Worm (Caenorhabditis elegans): Measurements from ENCODE around the gene ttr-26.
A peak's percentile ranks its signal among the peaks of the same experiment; 100 is the strongest.

Gene ttr-26

DNA sequence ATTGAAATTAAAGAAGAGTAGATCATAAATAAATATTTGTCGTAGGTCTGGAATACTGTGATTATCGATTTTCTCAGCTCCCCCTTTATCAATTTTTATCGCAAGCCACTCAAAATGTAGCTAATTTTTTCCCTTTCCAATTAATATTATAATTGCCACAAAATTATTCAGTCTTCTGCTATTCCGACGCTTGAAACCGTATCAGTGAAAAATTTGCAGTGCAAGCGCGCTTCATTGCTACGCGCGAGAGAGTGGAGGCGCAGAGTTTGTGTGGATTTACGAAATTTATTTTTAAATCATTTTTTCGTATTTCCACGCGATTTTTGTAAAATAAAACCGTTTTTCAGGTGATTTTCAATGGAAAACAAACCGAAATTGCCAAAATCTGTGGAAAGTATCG is 26.5 kb downstream of the ttr-26 start, which contains the start of gene ints-5:
Gene ints-5, plus strand, starts transcription at position 348 of the 400 bp plus-strand sequence.
- no peak for TF ChIP-seq ztf-4 (tag; optimal IDR thresholded peaks at IDR 0.05)
- TF ChIP-seq lsy-12 (tag; optimal IDR thresholded peaks at IDR 0.05), result no peak
- TF ChIP-seq snpc-4 (tag; optimal IDR thresholded peaks at IDR 0.05), result peak; percentile 13
- peak; percentile 31 for TF ChIP-seq nhr-23 (tag; optimal IDR thresholded peaks at IDR 0.05)
- TF ChIP-seq nhr-237 (tag; optimal IDR thresholded peaks at IDR 0.05), result no peak
- peak; percentile 68 for TF ChIP-seq pha-4 (tag; optimal IDR thresholded peaks at IDR 0.05)
- TF ChIP-seq lin-39 (tag; optimal IDR thresholded peaks at IDR 0.05), result peak; percentile 38
- peak; percentile 45 for TF ChIP-seq hmg-11 (tag; optimal IDR thresholded peaks at IDR 0.05)
- peak; percentile 81 for TF ChIP-seq lin-15B (tag; optimal IDR thresholded peaks at IDR 0.05)
- no peak for TF ChIP-seq nhr-43 (tag; optimal IDR thresholded peaks at IDR 0.05; ENCODE audit: poor library complexity, severe bottlenecking)
- TF ChIP-seq mdl-1 (tag; optimal IDR thresholded peaks at IDR 0.05), result no peak
- no peak for TF ChIP-seq unc-39 (tag; optimal IDR thresholded peaks at IDR 0.05)
- TF ChIP-seq nhr-28 (tag; optimal IDR thresholded peaks at IDR 0.05), result no peak
- no peak for TF ChIP-seq ceh-9 (tag; optimal IDR thresholded peaks at IDR 0.05)
- peak; percentile 15 for TF ChIP-seq elt-2 (tag; optimal IDR thresholded peaks at IDR 0.05)
- peak; percentile 36 for TF ChIP-seq ceh-28 (tag; optimal IDR thresholded peaks at IDR 0.05)
- TF ChIP-seq nhr-77 (tag; optimal IDR thresholded peaks at IDR 0.05), result no peak
- TF ChIP-seq egl-27 (tag; optimal IDR thresholded peaks at IDR 0.05), result no peak
- TF ChIP-seq nfya-1 (tag; optimal IDR thresholded peaks at IDR 0.05; ENCODE audit: insufficient read depth), result peak; percentile 55
- TF ChIP-seq nhr-11 (tag; optimal IDR thresholded peaks at IDR 0.05), result no peak
- TF ChIP-seq R02D3.7 (tag; optimal IDR thresholded peaks at IDR 0.05), result peak; percentile 90
- no peak for TF ChIP-seq fos-1 (tag; optimal IDR thresholded peaks at IDR 0.05)

ce11 chrV:18524460-18524859 is 35.6 kb downstream of the ttr-26 start, which contains the start of gene hmit-1.2:
Gene hmit-1.2, plus strand, starts transcription at chrV:18524760.
- TF ChIP-seq jun-1 (tag; optimal IDR thresholded peaks at IDR 0.05), result no peak

ce11 chrV:18516496-18516895 is 43.6 kb downstream of the ttr-26 start, which contains the start of gene hmit-1.1:
Gene hmit-1.1, plus strand, starts transcription at chrV:18516789.
- TF ChIP-seq nhr-237 (tag; optimal IDR thresholded peaks at IDR 0.05) (no peak), elt-1 (tag; optimal IDR thresholded peaks at IDR 0.05) (no peak), nhr-11 (tag; optimal IDR thresholded peaks at IDR 0.05) (no peak), fkh-10 (GFP tag; optimal IDR thresholded peaks at IDR 0.05) (no peak), mdl-1 (tag; optimal IDR thresholded peaks at IDR 0.05) (no peak), aly-2 (tag; optimal IDR thresholded peaks at IDR 0.05) (no peak), daf-12 (tag; optimal IDR thresholded peaks at IDR 0.05) (no peak), ZK546.5 (tag; optimal IDR thresholded peaks at IDR 0.05) (no peak), nhr-67 (tag; optimal IDR thresholded peaks at IDR 0.05) (no peak), nfya-1 (tag; optimal IDR thresholded peaks at IDR 0.05; ENCODE audit: insufficient read depth) (no peak), pqm-1 (tag; optimal IDR thresholded peaks at IDR 0.05) (peak; percentile 94), unc-39 (tag; optimal IDR thresholded peaks at IDR 0.05) (no peak), nhr-28 (tag; optimal IDR thresholded peaks at IDR 0.05) (no peak), pha-4 (tag; optimal IDR thresholded peaks at IDR 0.05) (peak; percentile 29), R02D3.7 (tag; optimal IDR thresholded peaks at IDR 0.05) (no peak), sea-2 (GFP tag; optimal IDR thresholded peaks at IDR 0.05) (no peak), tbx-2 (tag; optimal IDR thresholded peaks at IDR 0.05) (no peak), eor-1 (tag; optimal IDR thresholded peaks at IDR 0.05) (no peak), nhr-77 (tag; optimal IDR thresholded peaks at IDR 0.05) (no peak), elt-3 (tag; optimal IDR thresholded peaks at IDR 0.05) (no peak), lsy-12 (tag; optimal IDR thresholded peaks at IDR 0.05) (no peak), fkh-2 (tag; optimal IDR thresholded peaks at IDR 0.05) (no peak), nhr-43 (tag; optimal IDR thresholded peaks at IDR 0.05; ENCODE audit: poor library complexity, severe bottlenecking) (no peak), ztf-4 (tag; optimal IDR thresholded peaks at IDR 0.05) (no peak), ceh-82 (tag; optimal IDR thresholded peaks at IDR 0.05) (no peak), elt-2 (tag; optimal IDR thresholded peaks at IDR 0.05) (peak; percentile 97), hmg-11 (tag; optimal IDR thresholded peaks at IDR 0.05) (no peak), snpc-4 (tag; optimal IDR thresholded peaks at IDR 0.05) (no peak), jun-1 (tag; optimal IDR thresholded peaks at IDR 0.05) (peak; percentile 26), ceh-28 (tag; optimal IDR thresholded peaks at IDR 0.05) (no peak), nhr-25 (tag; optimal IDR thresholded peaks at IDR 0.05) (no peak), nhr-76 (tag; optimal IDR thresholded peaks at IDR 0.05) (no peak)

Data from whole organism, L3 larva.